Worm (Caenorhabditis elegans) whole organism, L2 larva: ENCODE measurements around the gene T02C12.5.

Experiments
- ZK546.5 ChIP-seq: sonication (generic microtip); optimal IDR thresholded peaks from 2 replicates; lab custom pipeline; 2017; ENCODE audit warnings: missing biosample characterization, missing genetic modification characterization
- lin-39 ChIP-seq: fragments of 150-350 bp; optimal IDR thresholded peaks from 2 replicates; lab custom pipeline; 2014; ENCODE audit warnings: missing biosample characterization, missing genetic modification reagents, missing genetic modification characterization
- nhr-10 ChIP-seq: sonication (generic microtip); optimal IDR thresholded peaks from 2 replicates; lab custom pipeline; 2017; ENCODE audit warnings: missing biosample characterization, missing genetic modification characterization
- unc-62 ChIP-seq: fragments of 150-350 bp; optimal IDR thresholded peaks from 2 replicates; lab custom pipeline; 2014; ENCODE audit warnings: missing biosample characterization, missing genetic modification reagents, missing genetic modification characterization

DNA sequence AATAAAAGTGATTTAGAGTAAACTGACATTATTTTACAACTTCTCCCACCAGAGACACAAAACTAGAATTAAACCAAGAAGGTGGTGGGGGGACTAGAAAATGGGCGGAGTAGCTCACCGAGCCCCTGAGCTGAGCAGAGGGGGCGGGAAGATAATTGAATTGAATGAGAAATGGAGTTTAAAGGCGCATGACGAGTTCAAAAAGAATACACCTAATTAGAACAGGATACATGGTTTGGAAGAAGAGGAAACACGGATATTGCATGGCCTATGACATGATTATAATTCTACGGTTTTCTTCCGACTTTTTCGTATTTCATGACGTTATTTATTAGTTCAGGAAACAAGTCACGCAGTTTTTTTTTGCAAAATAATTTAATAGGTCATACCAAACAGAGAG, at the start of gene T02C12.5:
- no peak for TF ChIP-seq unc-62 (GFP tag; lab: Kevin White, UChicago)
- no peak for TF ChIP-seq lin-39 (tag; lab: Kevin White, UChicago)
- TF ChIP-seq ZK546.5 (tag; lab: Kevin White, UChicago): no peak
- TF ChIP-seq nhr-10: no peak
